Worm (Caenorhabditis elegans) whole organism, early embryonic: Measurements from ENCODE around the gene R02F11.2.
"Not testable (repeated sequence)": the region's sequence is repeated elsewhere in the genome, so short reads cannot be mapped to it uniquely, and the experiment has no call there.

Source experiments
- B0310.2 ChIP-seq: sonication (generic microtip); optimal IDR thresholded peaks from 2 replicates; lab custom pipeline; 2016; ENCODE audit warnings: mild to moderate bottlenecking, missing genetic modification characterization, missing compliant biosample characterization
- F13C5.2 ChIP-seq: sonication (generic microtip); optimal IDR thresholded peaks from 2 replicates; lab custom pipeline; 2017; ENCODE audit warnings: mild to moderate bottlenecking, missing genetic modification characterization, inconsistent platforms, missing compliant biosample characterization
- aly-1 ChIP-seq: sonication (generic microtip); optimal IDR thresholded peaks from 2 replicates; lab custom pipeline; 2016; ENCODE audit warnings: missing genetic modification characterization, missing compliant biosample characterization
- ama-1 ChIP-seq: fragments of 150-350 bp; optimal IDR thresholded peaks from 2 replicates; lab custom pipeline; 2014
- ceh-13 ChIP-seq: fragments of 200-800 bp; sonication (Bioruptor generic); optimal IDR thresholded peaks from 2 replicates; lab custom pipeline; 2018; ENCODE audit warnings: mild to moderate bottlenecking, missing genetic modification characterization, missing compliant biosample characterization
- ceh-36 ChIP-seq: sonication (generic microtip); optimal IDR thresholded peaks from 2 replicates; lab custom pipeline; 2016; ENCODE audit warnings: missing genetic modification characterization, inconsistent platforms, missing compliant biosample characterization
- ets-7 ChIP-seq: sonication (generic microtip); optimal IDR thresholded peaks from 2 replicates; lab custom pipeline; 2016; ENCODE audit warnings: missing genotype, missing genetic modification characterization, missing compliant biosample characterization
- flt-1 ChIP-seq: fragments of 200-800 bp; sonication (Bioruptor generic); IDR thresholded peaks from 2 replicates; pipeline ENCODE4 v1.3.6; 2022; ENCODE audit warnings: missing genetic modification characterization, missing compliant biosample characterization
- hmbx-1 ChIP-seq: sonication (generic microtip); optimal IDR thresholded peaks from 2 replicates; lab custom pipeline; 2016; ENCODE audit warnings: mild to moderate bottlenecking, missing genetic modification characterization, missing compliant biosample characterization
- hmg-4 ChIP-seq: fragments of 200-800 bp; sonication (Bioruptor generic); optimal IDR thresholded peaks from 2 replicates; lab custom pipeline; 2018; ENCODE audit warnings: mild to moderate bottlenecking, missing genetic modification characterization, missing compliant biosample characterization
- hnd-1 ChIP-seq: sonication (generic microtip); optimal IDR thresholded peaks from 2 replicates; lab custom pipeline; 2016; ENCODE audit warnings: missing genetic modification characterization, missing compliant biosample characterization
- pes-1 ChIP-seq: fragments of 200-800 bp; sonication (Bioruptor generic); IDR thresholded peaks from 2 replicates; pipeline ENCODE4 v1.3.6; 2022; ENCODE audit warnings: missing genetic modification reagents, missing genetic modification characterization, missing compliant biosample characterization
- scrt-1 ChIP-seq: fragments of 200-800 bp; sonication (Bioruptor generic); IDR thresholded peaks from 2 replicates; pipeline ENCODE4 v1.3.6; 2022; ENCODE audit warnings: missing genetic modification characterization, missing compliant biosample characterization
- sea-1 ChIP-seq: fragments of 200-800 bp; sonication (Bioruptor generic); conservative IDR thresholded peaks from 2 replicates; pipeline ENCODE4 v1.3.6; 2022; ENCODE audit warnings: missing genetic modification characterization, missing compliant biosample characterization
- tbx-11 ChIP-seq: fragments of 200-800 bp; sonication (Bioruptor generic); IDR thresholded peaks from 2 replicates; pipeline ENCODE4 v1.3.6; 2022; ENCODE audit warnings: missing genetic modification characterization, missing compliant biosample characterization
- tbx-37 ChIP-seq: fragments of 200-800 bp; sonication (Bioruptor generic); conservative IDR thresholded peaks from 2 replicates; pipeline ENCODE4 v1.3.6; 2022; ENCODE audit warnings: missing genetic modification reagents, missing genetic modification characterization, missing compliant biosample characterization
- tra-4 ChIP-seq: sonication (generic microtip); optimal IDR thresholded peaks from 2 replicates; lab custom pipeline; 2017; ENCODE audit warnings: missing genetic modification characterization, missing compliant biosample characterization

Gene R02F11.2

ce11 chrV:4758540-4758939, 35.9 kb upstream of the R02F11.2 start:
- TF ChIP-seq hmg-4 (no peak), ama-1 (lab: Kevin White, UChicago) (no peak), tbx-37 (no peak), ets-7 (tag; lab: Kevin White, UChicago) (no peak), aly-1 (tag; lab: Kevin White, UChicago) (no peak), scrt-1 (no peak), F13C5.2 (tag; lab: Kevin White, UChicago) (no peak), tra-4 (tag; lab: Kevin White, UChicago) (no peak)

DNA sequence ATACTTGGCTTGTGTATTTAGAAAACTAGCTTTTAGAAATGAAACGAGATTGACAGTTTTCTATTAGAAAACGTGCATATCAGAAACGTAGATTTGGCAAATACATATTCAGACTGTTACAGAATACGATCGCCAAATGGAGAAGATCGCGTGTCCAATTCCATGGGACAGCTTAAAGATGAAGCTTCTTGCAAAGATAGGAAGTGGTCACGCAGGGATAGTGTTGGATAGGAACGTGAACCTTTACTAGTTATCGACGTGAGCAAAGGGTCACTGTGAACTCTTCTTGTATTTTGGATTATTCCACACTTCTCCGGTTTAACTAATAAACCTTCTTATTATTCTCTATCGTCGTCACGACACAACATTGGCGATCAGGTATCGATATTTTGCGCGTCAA, 33.7 kb upstream of the R02F11.2 start, which contains the start of gene bgnt-1.4:
Gene bgnt-1.4, plus strand, starts transcription at position 301 of the 400 bp plus-strand sequence.
- TF ChIP-seq ceh-36 (tag; lab: Kevin White, UChicago); hnd-1 (tag; lab: Kevin White, UChicago); B0310.2: not testable (repeated sequence)

ce11 chrV:4766501-4766900, 27.9 kb upstream of the R02F11.2 start, which contains the start of gene C18G1.8:
Gene C18G1.8, minus strand, starts transcription at chrV:4766601.
- TF ChIP-seq tbx-11 (GFP tag; lab: Robert Waterston, UW) = no peak
- no peak for TF ChIP-seq flt-1
- TF ChIP-seq scrt-1 = no peak
- no peak for TF ChIP-seq pes-1
- no peak for TF ChIP-seq hnd-1 (tag; lab: Kevin White, UChicago)
- TF ChIP-seq hmg-4 = no peak
- no peak for TF ChIP-seq B0310.2
- no peak for TF ChIP-seq ama-1 (lab: Kevin White, UChicago)
- no peak for TF ChIP-seq ceh-13 (GFP tag; lab: Kevin White, UChicago)
- TF ChIP-seq ets-7 (tag; lab: Kevin White, UChicago) = no peak
- no peak for TF ChIP-seq F13C5.2 (tag; lab: Kevin White, UChicago)
- TF ChIP-seq aly-1 (tag; lab: Kevin White, UChicago) = no peak
- no peak for TF ChIP-seq ceh-36 (tag; lab: Kevin White, UChicago)

ce11 chrV:4769633-4770032, 24.8 kb upstream of the R02F11.2 start, which contains the start of gene C18G1.9:
Gene C18G1.9, minus strand, starts transcription at chrV:4769733.
- no peak for TF ChIP-seq ets-7 (tag; lab: Kevin White, UChicago)
- TF ChIP-seq tbx-37 = no peak
- no peak for TF ChIP-seq tbx-11 (GFP tag; lab: Robert Waterston, UW)
- no peak for TF ChIP-seq hnd-1 (tag; lab: Kevin White, UChicago)
- no peak for TF ChIP-seq F13C5.2 (tag; lab: Kevin White, UChicago)
- TF ChIP-seq pes-1 = no peak
- TF ChIP-seq ceh-13 (GFP tag; lab: Kevin White, UChicago) = no peak
- no peak for TF ChIP-seq hmg-4
- TF ChIP-seq scrt-1 = no peak
- TF ChIP-seq ceh-36 (tag; lab: Kevin White, UChicago) = no peak
- no peak for TF ChIP-seq hmbx-1 (tag; lab: Kevin White, UChicago)
- TF ChIP-seq aly-1 (tag; lab: Kevin White, UChicago) = no peak
- TF ChIP-seq sea-1 (GFP tag; lab: Robert Waterston, UW) = no peak
- TF ChIP-seq flt-1 = no peak
- no peak for TF ChIP-seq B0310.2
- TF ChIP-seq ama-1 (lab: Kevin White, UChicago) = no peak
- TF ChIP-seq tra-4 (tag; lab: Kevin White, UChicago) = no peak

ce11 chrV:4770408-4770947, 23.9 kb upstream of the R02F11.2 start, which contains the start of gene elt-7:
Gene elt-7, plus strand, starts transcription at chrV:4770670.
- TF ChIP-seq tra-4 (tag; lab: Kevin White, UChicago) = no peak
- no peak for TF ChIP-seq scrt-1
- no peak for TF ChIP-seq flt-1
- TF ChIP-seq hmbx-1 (tag; lab: Kevin White, UChicago) = no peak
- no peak for TF ChIP-seq ama-1 (lab: Kevin White, UChicago)
- TF ChIP-seq hnd-1 (tag; lab: Kevin White, UChicago) = no peak
- no peak for TF ChIP-seq aly-1 (tag; lab: Kevin White, UChicago)
- TF ChIP-seq sea-1 (GFP tag; lab: Robert Waterston, UW) = no peak
- TF ChIP-seq hmg-4 = no peak
- TF ChIP-seq pes-1 = no peak
- no peak for TF ChIP-seq ceh-13 (GFP tag; lab: Kevin White, UChicago)
- TF ChIP-seq ets-7 (tag; lab: Kevin White, UChicago) = no peak

DNA sequence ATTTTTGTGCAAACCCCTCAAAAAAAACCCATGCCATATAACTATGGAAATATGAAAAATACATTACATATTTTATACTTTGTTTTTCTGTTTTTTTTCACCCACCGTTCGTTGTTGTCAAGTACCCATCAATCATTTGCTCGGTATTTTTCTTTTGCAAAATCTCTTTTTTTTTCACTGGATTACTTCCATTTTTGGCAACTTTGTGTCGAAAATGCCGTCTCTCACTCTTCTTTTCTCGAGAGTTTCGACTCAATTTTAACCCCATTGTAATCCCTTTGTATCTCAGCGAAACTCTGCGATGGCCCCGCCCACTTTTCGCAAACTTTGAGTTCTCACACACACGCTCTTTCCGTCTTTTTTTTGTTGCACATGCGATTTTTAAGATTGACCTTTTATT, 19.3 kb upstream of the R02F11.2 start:
- TF ChIP-seq hmbx-1 (tag; lab: Kevin White, UChicago) = no peak
- TF ChIP-seq flt-1 = no peak
- no peak for TF ChIP-seq tra-4 (tag; lab: Kevin White, UChicago)
- no peak for TF ChIP-seq aly-1 (tag; lab: Kevin White, UChicago)
- no peak for TF ChIP-seq tbx-11 (GFP tag; lab: Robert Waterston, UW)
- no peak for TF ChIP-seq hmg-4
- TF ChIP-seq ceh-13 (GFP tag; lab: Kevin White, UChicago) = no peak
- no peak for TF ChIP-seq B0310.2
- TF ChIP-seq sea-1 (GFP tag; lab: Robert Waterston, UW) = no peak
- TF ChIP-seq ceh-36 (tag; lab: Kevin White, UChicago) = no peak
- no peak for TF ChIP-seq tbx-37
- no peak for TF ChIP-seq ama-1 (lab: Kevin White, UChicago)
- TF ChIP-seq pes-1 = no peak

- TF ChIP-seq aly-1 (tag; lab: Kevin White, UChicago) (no peak), tra-4 (tag; lab: Kevin White, UChicago) (no peak), F13C5.2 (tag; lab: Kevin White, UChicago) (no peak), pes-1 (no peak), ceh-36 (tag; lab: Kevin White, UChicago) (no peak), flt-1 (no peak), tbx-11 (GFP tag; lab: Robert Waterston, UW) (no peak), sea-1 (GFP tag; lab: Robert Waterston, UW) (no peak), hnd-1 (tag; lab: Kevin White, UChicago) (no peak), hmg-4 (no peak), scrt-1 (no peak), ama-1 (lab: Kevin White, UChicago) (no peak), ets-7 (tag; lab: Kevin White, UChicago) (no peak), hmbx-1 (tag; lab: Kevin White, UChicago) (no peak), B0310.2 (no peak), tbx-37 (no peak), ceh-13 (GFP tag; lab: Kevin White, UChicago) (no peak)
Observed at ce11 chrV:4777388-4777986, 16.9 kb upstream of the R02F11.2 start, which contains the start of gene C18G1.1. Gene C18G1.1, plus strand, starts transcription at chrV:4777960.
